Worm (Caenorhabditis elegans): ENCODE results near the gene cest-4.
"Not testable (repeated sequence)": the region's sequence is repeated elsewhere in the genome, so short reads cannot be mapped to it uniquely, and the experiment has no call there.

Gene cest-4

DNA sequence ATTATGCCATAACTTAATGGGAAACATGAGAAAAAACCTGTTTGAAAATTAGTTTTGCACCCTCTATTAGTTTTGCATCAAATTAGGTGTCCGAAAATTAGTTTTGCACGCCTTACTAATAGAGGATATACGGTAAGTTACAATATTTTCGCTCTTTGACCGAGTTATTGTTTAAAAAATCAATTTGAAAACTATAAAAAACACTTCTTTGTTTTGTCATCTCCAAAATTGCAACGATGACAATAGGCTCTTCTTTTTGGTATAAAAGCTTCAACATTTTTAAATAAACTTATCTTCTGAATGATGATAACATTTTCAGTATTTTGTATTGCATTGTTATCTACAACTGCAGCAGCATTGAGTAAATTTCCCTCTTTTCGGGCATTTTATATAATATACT lies 25.3 kb upstream of the cest-4 start, which contains the start of gene H20E11.2:
Gene H20E11.2 (plus strand): TSS at position 301 of the 400 bp plus-strand sequence.
- TF ChIP-seq lir-3 (tag; optimal IDR thresholded peaks at IDR 0.05; ENCODE audit: poor library complexity); C04F5.9 (tag; optimal IDR thresholded peaks at IDR 0.05); aly-2 (tag; optimal IDR thresholded peaks at IDR 0.05): not testable (repeated sequence)

DNA sequence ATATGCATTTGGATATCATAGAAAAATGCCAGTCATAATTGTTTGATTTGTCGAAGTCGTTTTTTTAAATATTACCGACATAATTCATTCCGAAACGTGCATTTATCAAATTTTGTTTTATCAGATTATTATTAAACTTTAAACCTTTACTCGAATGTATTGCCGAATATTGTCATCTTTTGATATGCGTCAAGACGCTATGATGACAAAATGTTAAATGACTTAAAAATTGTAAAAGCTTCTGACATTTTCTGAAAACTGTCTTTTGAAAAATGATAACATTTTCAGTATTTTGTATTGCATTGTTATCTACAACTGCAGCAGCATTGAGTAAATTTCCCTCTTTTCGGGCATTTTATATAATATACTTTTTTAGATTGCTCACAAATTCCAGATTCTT lies 22.5 kb upstream of the cest-4 start, which contains the start of gene H20E11.3:
Gene H20E11.3 (plus strand): TSS at position 195 of the 400 bp plus-strand sequence.
- TF ChIP-seq ceh-63 (GFP tag; optimal IDR thresholded peaks at IDR 0.05), result no peak
- TF ChIP-seq ceh-82 (tag; optimal IDR thresholded peaks at IDR 0.05), result no peak
- TF ChIP-seq unc-30 (tag; optimal IDR thresholded peaks at IDR 0.05), result no peak
- TF ChIP-seq ceh-90 (tag; optimal IDR thresholded peaks at IDR 0.05), result no peak
- TF ChIP-seq lsy-2 (tag; optimal IDR thresholded peaks at IDR 0.05), result no peak

DNA sequence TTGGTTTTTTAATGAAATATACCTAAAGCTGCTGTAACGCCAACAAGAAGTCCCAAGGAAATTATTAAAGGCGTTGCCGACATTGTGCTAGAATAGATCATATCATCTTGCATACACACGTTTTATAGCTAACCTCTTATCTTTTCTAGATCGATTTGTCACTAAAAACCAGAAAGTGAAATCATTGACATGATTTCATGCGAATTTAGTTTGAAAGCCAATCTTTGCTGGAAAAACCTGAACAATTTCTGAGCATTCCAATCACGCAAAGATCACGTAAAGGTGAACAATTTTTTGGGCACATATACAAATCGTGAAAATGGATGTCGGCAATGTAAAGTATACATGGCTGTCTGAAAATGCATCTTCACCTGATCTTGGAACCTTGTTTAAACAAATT lies 20.3 kb upstream of the cest-4 start, which contains the start of gene C17H12.6:
Gene C17H12.6 (minus strand): TSS at position 101 of the 400 bp plus-strand sequence.
- no peak for TF ChIP-seq efl-1 (optimal IDR thresholded peaks at IDR 0.05)
- TF ChIP-seq efl-1 (GFP tag; optimal IDR thresholded peaks at IDR 0.05 in 1 of 2), result peak in 1 of 2 experiments; percentile 34
- TF ChIP-seq pqm-1 (tag; optimal IDR thresholded peaks at IDR 0.05), result no peak

DNA sequence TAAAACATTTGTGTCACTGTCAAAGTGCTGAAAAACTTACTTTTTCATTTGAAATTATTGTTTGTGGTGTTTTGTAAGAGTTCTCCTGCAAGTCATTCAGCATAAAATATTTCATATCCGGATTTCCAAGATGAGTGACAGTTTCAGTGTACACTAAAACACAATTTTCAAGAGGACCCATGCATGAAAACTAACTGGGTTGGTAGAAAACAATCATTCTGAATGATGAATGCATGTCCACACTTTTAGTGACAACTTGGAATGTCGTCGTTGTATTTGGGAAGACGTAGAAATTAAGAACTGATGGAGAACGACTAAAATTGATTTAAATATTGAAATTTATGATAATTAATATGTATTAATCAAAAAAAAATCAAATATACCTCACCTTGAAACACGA lies 19.6 kb upstream of the cest-4 start:
- TF ChIP-seq nhr-85 (tag), result peak; percentile 40
- TF ChIP-seq unc-30 (tag; optimal IDR thresholded peaks at IDR 0.05), result no peak

DNA sequence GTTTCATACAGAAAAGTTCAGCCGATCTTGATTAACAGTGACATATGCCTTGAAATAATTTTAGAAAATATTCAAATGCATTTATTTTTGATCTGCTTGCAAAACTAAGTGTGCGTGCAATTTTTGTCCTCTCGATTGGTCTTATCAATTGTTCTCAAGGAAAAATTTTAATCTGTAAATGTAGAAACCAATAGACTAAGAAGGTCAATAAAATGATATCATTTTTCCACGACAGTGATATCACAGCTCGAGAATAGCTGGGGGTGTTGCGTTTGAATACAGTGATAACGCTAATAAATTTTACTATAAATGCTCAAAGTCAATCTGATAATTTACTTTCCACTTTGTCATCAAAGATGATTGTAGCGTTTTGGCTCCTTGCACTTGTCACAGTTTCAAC lies 16.2 kb upstream of the cest-4 start, which contains the start of gene C17H12.8:
Gene C17H12.8 (plus strand): TSS at position 335 of the 400 bp plus-strand sequence.
- TF ChIP-seq elt-2 (tag; optimal IDR thresholded peaks at IDR 0.05) (peak; percentile 72), zip-4 (GFP tag; optimal IDR thresholded peaks at IDR 0.05) (no peak), nhr-12 (tag; optimal IDR thresholded peaks at IDR 0.05) (no peak), efl-1 (optimal IDR thresholded peaks at IDR 0.05) (no peak), efl-1 (GFP tag; optimal IDR thresholded peaks at IDR 0.05 in 1 of 2) (peak in 1 of 2 experiments; percentile 61), alr-1 (tag; optimal IDR thresholded peaks at IDR 0.05; ENCODE audit: borderline replicate concordance) (no peak), blmp-1 (tag; optimal IDR thresholded peaks at IDR 0.05) (no peak), egl-27 (tag; optimal IDR thresholded peaks at IDR 0.05) (no peak), nhr-85 (tag) (peak; percentile 44), C34B4.2 (tag; optimal IDR thresholded peaks at IDR 0.05) (no peak), nhr-11 (tag; optimal IDR thresholded peaks at IDR 0.05) (no peak), irx-1 (tag; optimal IDR thresholded peaks at IDR 0.05) (no peak), aha-1 (tag; optimal IDR thresholded peaks at IDR 0.05) (no peak), nhr-47 (tag; optimal IDR thresholded peaks at IDR 0.05) (no peak), unc-130 (tag; optimal IDR thresholded peaks at IDR 0.05) (no peak)

DNA sequence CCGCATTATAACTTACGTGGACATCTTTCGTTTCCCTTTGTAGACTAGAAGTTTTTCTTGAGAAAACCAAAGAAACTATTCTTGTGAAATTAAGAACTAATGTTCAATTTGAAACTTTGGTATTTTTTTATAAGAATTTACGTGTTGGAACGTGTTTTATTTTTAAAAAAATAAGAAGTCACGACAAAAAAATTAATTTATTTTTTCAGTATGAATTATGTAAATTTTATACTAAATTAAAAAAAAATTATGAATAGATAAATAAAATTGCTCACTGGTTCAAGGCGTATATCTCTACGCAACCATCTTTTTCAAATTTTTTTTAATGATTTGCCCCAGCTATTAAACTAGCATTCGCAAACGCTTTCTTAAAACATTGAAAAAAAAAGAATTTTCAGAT lies 15.4 kb upstream of the cest-4 start, which contains the start of gene C17H12.5:
Gene C17H12.5 (minus strand): TSS at position 101 of the 400 bp plus-strand sequence.
- TF ChIP-seq efl-3 (GFP tag; optimal IDR thresholded peaks at IDR 0.05), result no peak
- TF ChIP-seq nhr-28 (tag; optimal IDR thresholded peaks at IDR 0.05), result no peak
- no peak for TF ChIP-seq isw-1 (GFP tag; IDR thresholded peaks at IDR 0.05)
- no peak for TF ChIP-seq lin-39 (tag; optimal IDR thresholded peaks at IDR 0.05)
- no peak for TF ChIP-seq snpc-4 (tag; optimal IDR thresholded peaks at IDR 0.05)
- TF ChIP-seq nhr-237 (tag; optimal IDR thresholded peaks at IDR 0.05), result no peak
- no peak for TF ChIP-seq nhr-71 (tag; optimal IDR thresholded peaks at IDR 0.05)
- no peak for TF ChIP-seq unc-30 (tag; optimal IDR thresholded peaks at IDR 0.05)
- TF ChIP-seq snu-23 (GFP tag; optimal IDR thresholded peaks at IDR 0.05), result no peak
- no peak for TF ChIP-seq mab-9 (GFP tag; IDR thresholded peaks at IDR 0.05)
- TF ChIP-seq zag-1 (tag; optimal IDR thresholded peaks at IDR 0.05), result no peak
- TF ChIP-seq grh-1 (GFP tag; IDR thresholded peaks at IDR 0.05), result no peak
- no peak for TF ChIP-seq dpl-1 (GFP tag; optimal IDR thresholded peaks at IDR 0.05)
- TF ChIP-seq unc-130 (tag; optimal IDR thresholded peaks at IDR 0.05), result no peak
- no peak for TF ChIP-seq tbx-2 (tag; optimal IDR thresholded peaks at IDR 0.05)
- no peak for TF ChIP-seq nhr-85 (tag)
- no peak for TF ChIP-seq rnt-1 (tag; optimal IDR thresholded peaks at IDR 0.05)
- TF ChIP-seq ceh-8 (GFP tag; optimal IDR thresholded peaks at IDR 0.05), result no peak
- TF ChIP-seq Y116A8C.19 (tag; optimal IDR thresholded peaks at IDR 0.05; ENCODE audit: borderline replicate concordance), result no peak
